Worm (Caenorhabditis elegans): ENCODE results near the gene cup-14.

DNA sequence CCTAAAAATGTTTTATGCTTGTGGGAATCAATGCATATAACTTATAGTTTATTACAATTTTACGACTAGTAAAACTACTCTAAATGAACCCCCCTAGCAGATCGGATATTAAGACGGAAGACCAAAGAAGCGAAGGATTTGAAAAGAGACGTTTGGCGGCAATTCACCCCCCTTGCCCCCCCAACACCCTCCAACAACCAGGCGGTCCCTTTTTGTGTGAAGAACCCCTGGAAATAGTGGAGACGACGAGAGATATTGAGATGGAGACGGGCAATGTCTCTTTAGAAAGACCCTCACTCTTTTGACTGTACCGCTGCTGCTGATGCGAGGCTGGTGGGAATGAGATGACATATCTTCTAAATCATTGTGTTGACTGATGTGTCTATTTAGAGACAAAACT is 24.7 kb downstream of the cup-14 start:
- TF ChIP-seq dpl-1 (GFP tag; optimal IDR thresholded peaks at IDR 0.05): no peak
- no peak for TF ChIP-seq rbr-2 (tag; optimal IDR thresholded peaks at IDR 0.05)
- TF ChIP-seq fkh-10 (GFP tag; optimal IDR thresholded peaks at IDR 0.05): no peak
- TF ChIP-seq lin-13 (GFP tag; optimal IDR thresholded peaks at IDR 0.05): no peak
- no peak for TF ChIP-seq T20F7.1 (GFP tag; optimal IDR thresholded peaks at IDR 0.05)
- no peak for TF ChIP-seq ztf-11 (tag; optimal IDR thresholded peaks at IDR 0.05)
- no peak for TF ChIP-seq Y5F2A.4 (GFP tag; optimal IDR thresholded peaks at IDR 0.05)

Data from whole organism, L4 larva.